Comparison of ENCODE assay signal across 2 fruit fly cellular contexts in genomic region chr3L:8512428-8512827, dm6.
TF ChIP-seq lines count a peak whose summit lies in the region.

TSS of gene CG6765 (plus strand) at chr3L:8512767.

- TF ChIP-seq CTCF in whole organism, embryonic (GFP tag; optimal IDR thresholded peaks at IDR 0.05; lab: Kevin White, UChicago) = no peak

TF ChIP-seq in whole organism, embryonic, 481 proteins besides CTCF, POLR2A, EP300 and RAD21:
- TF ChIP-seq HLH3B (GFP tag; IDR thresholded peaks at IDR 0.05; lab: Robert Waterston, UW) (no peak), Poxn (GFP tag; IDR thresholded peaks at IDR 0.05; lab: Robert Waterston, UW) (no peak), twi (tag; optimal IDR thresholded peaks at IDR 0.05; lab: Kevin White, UChicago) (no peak), seq (GFP tag; IDR thresholded peaks at IDR 0.05; lab: Robert Waterston, UW) (0 out of 2 replicates have a peak, but pooled peaks have one; percentile 10), fd96Cb (tag; optimal IDR thresholded peaks at IDR 0.05; lab: Kevin White, UChicago) (no peak), CG6765 (GFP tag; optimal IDR thresholded peaks at IDR 0.05; lab: Kevin White, UChicago) (peak; percentile 86), CG15514 (GFP tag; optimal IDR thresholded peaks at IDR 0.05; lab: Kevin White, UChicago) (peak; percentile 2), CG34422 (GFP tag; IDR thresholded peaks at IDR 0.05; lab: Robert Waterston, UW) (peak; percentile 44; the same call in 1 of the 3 replicates), amos (GFP tag; IDR thresholded peaks at IDR 0.05; lab: Robert Waterston, UW; ENCODE audit: partially characterized antibody) (0 out of 2 replicates have a peak, but pooled peaks have one; percentile 4), mld (GFP tag; IDR thresholded peaks at IDR 0.05; lab: Robert Waterston, UW; ENCODE audit: partially characterized antibody) (0 out of 3 replicates have a peak, but pooled peaks have one; percentile 31), Adf1 (GFP tag; IDR thresholded peaks at IDR 0.05; lab: Robert Waterston, UW) (peak; percentile 6; the same call in 1 of the 2 replicates), btn (GFP tag; optimal IDR thresholded peaks at IDR 0.05; lab: Kevin White, UChicago) (no peak), ewg (GFP tag; optimal IDR thresholded peaks at IDR 0.05; lab: Kevin White, UChicago) (peak; percentile 64), cwo (GFP tag; optimal IDR thresholded peaks at IDR 0.05; lab: Kevin White, UChicago) (peak; percentile 11), CG6689 (GFP tag; IDR thresholded peaks at IDR 0.05; lab: Robert Waterston, UW) (no peak), cato (GFP tag; optimal IDR thresholded peaks at IDR 0.05; lab: Kevin White, UChicago; ENCODE audit: borderline replicate concordance) (no peak), Rfx (GFP tag; IDR thresholded peaks at IDR 0.05; lab: Robert Waterston, UW) (no peak), Trl (optimal IDR thresholded peaks at IDR 0.05; lab: Kevin White, UChicago) (peak; percentile 83), Trl (GFP tag; optimal IDR thresholded peaks at IDR 0.05; lab: Kevin White, UChicago) (no peak), Hmr (GFP tag; optimal IDR thresholded peaks at IDR 0.05; lab: Kevin White, UChicago) (peak; percentile 18), Dp (GFP tag; optimal IDR thresholded peaks at IDR 0.05; lab: Kevin White, UChicago) (no peak), onecut (GFP tag; IDR thresholded peaks at IDR 0.05; lab: Robert Waterston, UW) (peak; percentile 99), ranshi (GFP tag; IDR thresholded peaks at IDR 0.05; lab: Robert Waterston, UW) (no peak), exex (tag; optimal IDR thresholded peaks at IDR 0.05; lab: Kevin White, UChicago) (no peak), CG8290 (GFP tag; optimal IDR thresholded peaks at IDR 0.05; lab: Kevin White, UChicago) (no peak), CG8290 (tag; optimal IDR thresholded peaks at IDR 0.05; lab: Kevin White, UChicago) (no peak), GATAe (GFP tag; conservative IDR thresholded peaks at IDR 0.05; lab: Robert Waterston, UW) (no peak), CG6683 (GFP tag; optimal IDR thresholded peaks at IDR 0.05; lab: Kevin White, UChicago) (no peak), Fer2 (tag; optimal IDR thresholded peaks at IDR 0.05; lab: Kevin White, UChicago) (no peak), CG9215 (GFP tag; IDR thresholded peaks at IDR 0.05; lab: Robert Waterston, UW) (no peak), hbn (GFP tag; IDR thresholded peaks at IDR 0.05; lab: Robert Waterston, UW; ENCODE audit: partially characterized antibody) (0 out of 2 replicates have a peak, but pooled peaks have one; percentile 29), CG2116 (GFP tag; optimal IDR thresholded peaks at IDR 0.05; lab: Kevin White, UChicago) (no peak), stc (GFP tag; IDR thresholded peaks at IDR 0.05; lab: Robert Waterston, UW) (no peak), CG15601 (tag; optimal IDR thresholded peaks at IDR 0.05; lab: Kevin White, UChicago) (no peak), Deaf1 (tag; optimal IDR thresholded peaks at IDR 0.05; lab: Kevin White, UChicago) (peak; percentile 57), CG1832 (GFP tag; optimal IDR thresholded peaks at IDR 0.05; lab: Kevin White, UChicago) (peak; percentile 75), CG7963 (GFP tag; IDR thresholded peaks at IDR 0.05; lab: Robert Waterston, UW; ENCODE audit: partially characterized antibody) (no peak), da (GFP tag; optimal IDR thresholded peaks at IDR 0.05; lab: Kevin White, UChicago) (no peak), CG5180 (GFP tag; optimal IDR thresholded peaks at IDR 0.05; lab: Kevin White, UChicago) (peak; percentile 64)
TF ChIP-seq in whole organism, embryonic: peak in this region for 16.

TF ChIP-seq in whole organism, wandering third instar larva, 38 proteins besides CTCF, POLR2A, EP300 and RAD21:
- TF ChIP-seq Jra (GFP tag; optimal IDR thresholded peaks at IDR 0.05; lab: Kevin White, UChicago) (no peak), Dif (GFP tag; optimal IDR thresholded peaks at IDR 0.05; lab: Kevin White, UChicago; ENCODE audit: partially characterized antibody) (peak; percentile 46)
TF ChIP-seq in whole organism, wandering third instar larva: peak in this region for 1.
